Worm (Caenorhabditis elegans) whole organism, mixed stage, embryonic: ENCODE measurements around the gene B0432.7.

Source experiments
- M03D4.4 ChIP-seq: sonication (generic microtip); optimal IDR thresholded peaks from 2 replicates; lab custom pipeline; 2017; ENCODE audit warnings: mild to moderate bottlenecking, missing genetic modification characterization, missing compliant biosample characterization
- blmp-1 ChIP-seq: fragments of 150-350 bp; optimal IDR thresholded peaks from 2 replicates; lab custom pipeline; 2014; ENCODE audit warnings: missing biosample characterization, missing genetic modification characterization
- ceh-39 ChIP-seq: fragments of 150-350 bp; optimal IDR thresholded peaks from 2 replicates; lab custom pipeline; 2014; ENCODE audit warnings: missing biosample characterization, missing genetic modification characterization
- ceh-43 ChIP-seq: fragments of 200-800 bp; sonication (Bioruptor generic); optimal IDR thresholded peaks from 2 replicates; lab custom pipeline; 2018; ENCODE audit warnings: mild to moderate bottlenecking, missing genetic modification characterization, moderate library complexity, missing compliant biosample characterization
- ceh-83 ChIP-seq: fragments of 200-800 bp; sonication (Bioruptor generic); optimal IDR thresholded peaks from 2 replicates; lab custom pipeline; 2018; ENCODE audit warnings: mild to moderate bottlenecking, missing genetic modification characterization, missing compliant biosample characterization
- ces-1 ChIP-seq: fragments of 150-350 bp; optimal IDR thresholded peaks from 2 replicates; lab custom pipeline; 2014; ENCODE audit warnings: missing biosample characterization, missing genetic modification reagents, missing genetic modification characterization
- drap-1 ChIP-seq: fragments of 200-800 bp; sonication (Bioruptor generic); optimal IDR thresholded peaks from 3 replicates; lab custom pipeline; 2018; ENCODE audit warnings: mild to moderate bottlenecking, missing genetic modification characterization, missing compliant biosample characterization
- elt-1 ChIP-seq: sonication (generic microtip); optimal IDR thresholded peaks from 2 replicates; lab custom pipeline; 2017; ENCODE audit warnings: missing genetic modification characterization, mild to moderate bottlenecking, missing compliant biosample characterization, antibody characterized with exemption, moderate library complexity, borderline replicate concordance; ENCODE audit not compliant: insufficient read depth
- flh-1 ChIP-seq: fragments of 200-800 bp; sonication (Bioruptor generic); optimal IDR thresholded peaks from 2 replicates; lab custom pipeline; 2018; ENCODE audit warnings: mild to moderate bottlenecking, missing genetic modification characterization, moderate library complexity, missing compliant biosample characterization
- hlh-1 ChIP-seq: fragments of 150-350 bp; optimal IDR thresholded peaks from 2 replicates; lab custom pipeline; 2014; ENCODE audit warnings: missing biosample characterization, missing genetic modification reagents, missing genetic modification characterization
- lin-13 ChIP-seq: fragments of 150-350 bp; optimal IDR thresholded peaks from 2 replicates; lab custom pipeline; 2014; ENCODE audit warnings: missing biosample characterization, missing genetic modification characterization
- lin-32 ChIP-seq: fragments of 200-800 bp; sonication (Bioruptor generic); optimal IDR thresholded peaks from 2 replicates; lab custom pipeline; 2018; ENCODE audit warnings: mild to moderate bottlenecking, missing genetic modification characterization, missing compliant biosample characterization
- lsy-2 ChIP-seq: fragments of 150-350 bp; optimal IDR thresholded peaks from 2 replicates; lab custom pipeline; 2014; ENCODE audit warnings: missing biosample characterization, missing genetic modification characterization
- mab-5 ChIP-seq: fragments of 150-350 bp; optimal IDR thresholded peaks from 2 replicates; lab custom pipeline; 2014; ENCODE audit warnings: missing biosample characterization, missing genetic modification characterization
- mep-1 ChIP-seq: fragments of 150-350 bp; optimal IDR thresholded peaks from 2 replicates; lab custom pipeline; 2017; ENCODE audit warnings: missing biosample characterization, missing genetic modification reagents, missing genetic modification characterization, inconsistent platforms
- mls-2 ChIP-seq: sonication (generic microtip); optimal IDR thresholded peaks from 2 replicates; lab custom pipeline; 2016; ENCODE audit warnings: mild to moderate bottlenecking, missing genetic modification characterization, moderate library complexity, missing compliant biosample characterization
- nhr-2 ChIP-seq: fragments of 150-350 bp; optimal IDR thresholded peaks from 2 replicates; lab custom pipeline; 2014; ENCODE audit warnings: missing biosample characterization, missing genetic modification characterization
- nhr-237 ChIP-seq: fragments of 150-350 bp; optimal IDR thresholded peaks from 2 replicates; lab custom pipeline; 2014; ENCODE audit warnings: missing biosample characterization, missing genetic modification characterization
- nhr-28 ChIP-seq: fragments of 150-350 bp; optimal IDR thresholded peaks from 2 replicates; lab custom pipeline; 2014; ENCODE audit warnings: missing biosample characterization, missing genetic modification characterization
- nhr-76 ChIP-seq: sonication (generic microtip); optimal IDR thresholded peaks from 2 replicates; lab custom pipeline; 2017; ENCODE audit warnings: missing biosample characterization, missing genetic modification characterization
- pha-4 ChIP-seq: fragments of 150-350 bp; optimal IDR thresholded peaks from 2 replicates; lab custom pipeline; 2018; ENCODE audit warnings: missing biosample characterization, missing genetic modification reagents, missing genetic modification characterization
- sem-2 ChIP-seq: fragments of 200-800 bp; sonication (Bioruptor generic); optimal IDR thresholded peaks from 2 replicates; lab custom pipeline; 2018; ENCODE audit warnings: mild to moderate bottlenecking, missing genetic modification characterization, missing compliant biosample characterization
- sptf-1 ChIP-seq: sonication (generic microtip); optimal IDR thresholded peaks from 2 replicates; lab custom pipeline; 2017; ENCODE audit warnings: mild to moderate bottlenecking, missing genetic modification characterization, moderate library complexity, missing compliant biosample characterization
- tbx-8 ChIP-seq: fragments of 200-800 bp; sonication (Bioruptor generic); optimal IDR thresholded peaks from 2 replicates; lab custom pipeline; 2018; ENCODE audit warnings: mild to moderate bottlenecking, missing genetic modification characterization, moderate library complexity, missing compliant biosample characterization
- unc-39 ChIP-seq: fragments of 150-350 bp; optimal IDR thresholded peaks from 2 replicates; lab custom pipeline; 2014; ENCODE audit warnings: missing biosample characterization, missing genetic modification characterization
- unc-62 ChIP-seq: fragments of 150-350 bp; optimal IDR thresholded peaks from 2 replicates; lab custom pipeline; 2014; ENCODE audit warnings: missing biosample characterization, missing genetic modification reagents, missing genetic modification characterization
- zip-8 ChIP-seq: fragments of 150-350 bp; optimal IDR thresholded peaks from 2 replicates; lab custom pipeline; 2014; ENCODE audit warnings: missing biosample characterization, missing genetic modification characterization
- ztf-11 ChIP-seq: fragments of 150-350 bp; optimal IDR thresholded peaks from 2 replicates; lab custom pipeline; 2014; ENCODE audit warnings: missing biosample characterization, missing genetic modification characterization

The B0432.7 gene

DNA sequence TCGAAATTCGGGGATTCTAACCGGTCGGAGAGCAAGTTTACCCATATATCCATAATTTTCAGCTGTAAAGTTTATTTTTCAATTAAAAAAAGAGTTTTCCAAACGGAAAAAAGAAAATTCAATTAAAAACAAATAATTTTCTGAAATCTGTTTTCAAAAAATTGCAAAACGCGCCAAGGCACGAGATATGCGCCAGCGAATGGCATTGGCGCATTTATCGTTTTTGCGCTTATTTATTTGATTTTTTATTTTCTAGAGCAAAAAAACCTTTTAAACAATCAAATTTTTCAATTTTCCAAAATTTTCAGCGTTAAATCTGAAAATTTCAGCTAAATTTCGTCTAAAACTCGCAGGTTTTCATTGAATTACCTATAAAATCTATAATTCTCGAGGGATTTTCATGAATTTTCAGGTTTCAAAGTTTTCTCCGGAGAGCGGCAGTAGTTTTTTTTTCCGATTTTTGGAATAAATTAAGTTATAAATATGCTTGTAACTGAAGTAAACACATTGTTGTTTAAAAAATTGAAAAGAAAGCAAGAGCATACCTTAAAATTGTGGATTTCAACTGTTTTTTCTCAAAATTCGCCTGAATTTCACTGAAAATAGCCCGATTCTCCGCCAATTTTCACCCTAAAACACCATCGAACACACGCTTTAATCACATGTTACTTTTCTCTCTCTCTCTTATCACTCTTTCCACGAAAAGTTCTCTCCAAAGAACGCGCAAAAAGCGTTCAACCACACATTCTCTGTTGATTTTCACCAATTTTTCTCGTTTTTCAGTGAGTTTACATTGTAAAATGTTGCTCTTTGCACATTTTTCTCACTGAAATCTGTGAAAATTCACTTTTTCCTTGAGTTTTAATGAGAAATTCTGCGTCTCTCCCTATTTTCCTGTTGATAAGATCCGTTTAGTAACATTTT, 12.1 kb upstream of the B0432.7 start, which contains the start of gene B0432.10:
Gene B0432.10, minus strand, starts transcription at position 649 of the 924 bp plus-strand sequence.
- TF ChIP-seq ces-1 (GFP tag; lab: Kevin White, UChicago) (peak; percentile 81), nhr-237 (tag; lab: Kevin White, UChicago) (peak; percentile 78), drap-1 (GFP tag; lab: Kevin White, UChicago) (no peak), sptf-1 (tag; lab: Kevin White, UChicago) (peak; percentile 8), unc-62 (GFP tag; lab: Kevin White, UChicago) (no peak), ceh-39 (tag; lab: Kevin White, UChicago) (peak; percentile 0), lsy-2 (tag; lab: Kevin White, UChicago) (peak; percentile 73), mep-1 (peak; percentile 89), unc-39 (no peak), hlh-1 (peak; percentile 26), pha-4 (tag; lab: Kevin White, UChicago) (peak; percentile 76), lin-13 (tag; lab: Kevin White, UChicago) (peak; percentile 77)
- TF ChIP-seq, all 35 proteins: peak for 9

DNA sequence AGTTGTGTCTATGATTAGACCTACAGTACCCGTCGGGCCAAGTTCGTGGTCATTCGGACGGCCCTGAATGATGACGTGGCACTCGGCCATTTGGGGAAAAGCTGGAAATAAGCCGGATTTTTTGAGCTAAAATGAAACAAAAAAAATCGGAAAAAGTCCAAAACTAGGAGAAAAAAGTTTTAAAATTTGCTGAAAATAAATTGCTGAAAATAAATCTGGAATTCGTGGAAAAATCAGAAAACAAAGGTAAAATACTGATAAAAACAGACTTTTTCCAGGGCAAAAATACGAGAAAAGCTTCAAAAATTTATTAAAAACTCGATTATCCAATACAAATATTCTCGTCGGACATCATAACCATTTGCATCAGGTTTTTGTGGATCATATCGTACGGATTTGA, 9.8 kb upstream of the B0432.7 start, which contains the start of gene B0432.9:
Gene B0432.9, minus strand, starts transcription at position 101 of the 400 bp plus-strand sequence.
- TF ChIP-seq sptf-1 (tag; lab: Kevin White, UChicago) (no peak), zip-8 (tag; lab: Kevin White, UChicago) (no peak), elt-1 (tag; lab: Kevin White, UChicago) (no peak), sem-2 (GFP tag; lab: Kevin White, UChicago) (no peak)

DNA sequence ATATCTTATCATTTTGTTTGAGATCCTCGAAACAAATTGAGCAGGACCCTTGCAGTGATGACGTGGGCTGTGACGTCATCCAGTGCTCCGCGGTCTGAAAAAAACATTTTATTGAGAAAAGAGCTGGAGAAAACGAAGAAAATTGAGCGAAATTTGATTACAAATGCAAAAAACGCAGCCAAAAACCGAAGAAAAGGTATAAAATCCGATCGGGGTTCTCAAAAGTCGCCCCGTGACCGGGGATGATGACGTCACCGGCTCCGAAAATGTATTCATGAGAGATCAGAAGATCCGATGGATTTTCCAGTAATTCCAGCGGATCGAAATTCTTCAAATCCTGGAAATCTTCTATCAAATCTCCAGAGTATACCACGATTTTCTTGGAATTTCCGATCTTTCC, 8.7 kb upstream of the B0432.7 start, which contains the start of gene trul-1:
Gene trul-1, minus strand, starts transcription at position 101 of the 400 bp plus-strand sequence.
- TF ChIP-seq elt-1 (tag; lab: Kevin White, UChicago) (no peak), sem-2 (GFP tag; lab: Kevin White, UChicago) (no peak), nhr-76 (tag; lab: Kevin White, UChicago) (no peak), sptf-1 (tag; lab: Kevin White, UChicago) (no peak), tbx-8 (GFP tag; lab: Kevin White, UChicago) (no peak), mls-2 (tag; lab: Kevin White, UChicago) (no peak), ceh-83 (GFP tag; lab: Kevin White, UChicago) (no peak), zip-8 (tag; lab: Kevin White, UChicago) (peak; percentile 85)

DNA sequence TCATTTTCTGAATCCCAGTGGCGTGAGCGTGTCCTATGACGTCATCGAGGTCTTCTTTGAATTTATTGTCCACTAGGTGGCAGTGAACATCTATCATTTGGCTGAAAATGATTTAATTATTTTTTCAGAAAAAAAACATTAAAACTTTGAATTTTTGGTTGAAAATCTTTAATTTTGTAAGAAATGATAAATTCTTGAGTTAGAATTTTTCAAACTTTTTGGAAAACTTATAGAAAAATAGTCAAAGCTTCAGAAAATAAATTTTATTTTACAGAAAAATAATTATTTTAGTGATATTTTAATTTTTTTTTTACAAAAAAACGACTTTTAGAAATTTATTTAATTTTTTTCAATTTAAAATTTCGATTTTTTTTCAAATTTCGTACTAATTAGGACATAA, 4.9 kb upstream of the B0432.7 start, which contains the start of gene B0432.8:
Gene B0432.8, minus strand, starts transcription at position 101 of the 400 bp plus-strand sequence.
- TF ChIP-seq M03D4.4 (tag; lab: Kevin White, UChicago) (no peak), zip-8 (tag; lab: Kevin White, UChicago) (peak; percentile 78)

DNA sequence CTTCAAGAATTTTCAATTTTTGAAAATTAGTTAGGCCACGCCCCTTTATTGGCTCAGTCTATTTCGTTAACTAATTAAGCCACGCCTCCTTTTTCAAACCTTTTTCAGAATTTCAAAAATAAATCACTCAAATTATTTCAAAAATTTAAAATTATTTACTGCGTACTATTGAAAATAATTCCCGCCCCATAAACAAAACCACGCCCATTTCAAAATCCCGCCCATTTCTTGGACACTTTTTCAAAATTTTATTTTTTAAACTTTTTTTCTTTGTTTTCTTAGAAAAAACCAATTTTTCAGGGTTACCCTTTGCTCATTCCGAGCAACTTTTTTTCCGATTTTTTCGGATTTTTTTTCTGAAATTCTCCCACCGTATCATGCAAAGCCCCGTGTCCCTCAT, 9.7 kb downstream of the B0432.7 start, which contains the start of gene B0432.14:
Gene B0432.14, plus strand, starts transcription at position 301 of the 400 bp plus-strand sequence.
- TF ChIP-seq flh-1 (no peak), unc-62 (GFP tag; lab: Kevin White, UChicago) (no peak), lsy-2 (tag; lab: Kevin White, UChicago) (no peak), nhr-28 (tag; lab: Kevin White, UChicago) (no peak), tbx-8 (GFP tag; lab: Kevin White, UChicago) (no peak), ztf-11 (no peak), blmp-1 (tag; lab: Kevin White, UChicago) (no peak), mep-1 (no peak), mab-5 (no peak), ceh-43 (GFP tag; lab: Kevin White, UChicago) (no peak), nhr-2 (tag; lab: Kevin White, UChicago) (no peak), lin-13 (tag; lab: Kevin White, UChicago) (no peak)
- TF ChIP-seq, all 35 proteins: peak for 0

DNA sequence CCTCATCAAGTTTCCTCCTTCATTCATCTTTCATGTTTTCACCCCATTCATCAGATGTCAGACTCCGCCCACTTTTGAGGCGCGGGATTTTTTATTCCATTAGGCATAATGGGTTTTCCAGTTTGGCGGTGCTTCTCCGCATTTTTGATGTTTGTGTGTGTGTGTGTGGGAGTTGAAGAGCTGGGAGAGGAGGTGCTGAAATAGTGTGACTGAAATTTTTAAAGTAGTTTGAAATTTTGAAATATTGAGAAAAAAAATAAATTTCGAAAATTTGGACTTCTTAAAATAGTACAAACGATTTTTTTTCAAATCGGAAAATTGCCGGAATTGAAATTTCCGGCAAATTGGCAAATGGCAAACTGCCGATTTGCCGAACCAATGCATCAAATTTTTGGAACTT, 10.2 kb downstream of the B0432.7 start, which contains the start of gene scc-2:
Gene scc-2, minus strand, starts transcription at position 101 of the 400 bp plus-strand sequence.
- TF ChIP-seq lin-32 (GFP tag; lab: Kevin White, UChicago) (no peak), blmp-1 (tag; lab: Kevin White, UChicago) (no peak), ceh-43 (GFP tag; lab: Kevin White, UChicago) (no peak), lsy-2 (tag; lab: Kevin White, UChicago) (no peak)
